Worm (Caenorhabditis elegans) whole organism, late embryonic: ENCODE measurements around the gene nipi-3.

Experiments
- nhr-11 ChIP-seq: fragments of 150-350 bp; optimal IDR thresholded peaks from 2 replicates; lab custom pipeline; 2014; ENCODE audit warnings: missing biosample characterization, missing genetic modification characterization
- pqm-1 ChIP-seq: sonication (generic microtip); optimal IDR thresholded peaks from 2 replicates; lab custom pipeline; 2016; ENCODE audit warnings: missing genetic modification characterization, missing compliant biosample characterization

DNA sequence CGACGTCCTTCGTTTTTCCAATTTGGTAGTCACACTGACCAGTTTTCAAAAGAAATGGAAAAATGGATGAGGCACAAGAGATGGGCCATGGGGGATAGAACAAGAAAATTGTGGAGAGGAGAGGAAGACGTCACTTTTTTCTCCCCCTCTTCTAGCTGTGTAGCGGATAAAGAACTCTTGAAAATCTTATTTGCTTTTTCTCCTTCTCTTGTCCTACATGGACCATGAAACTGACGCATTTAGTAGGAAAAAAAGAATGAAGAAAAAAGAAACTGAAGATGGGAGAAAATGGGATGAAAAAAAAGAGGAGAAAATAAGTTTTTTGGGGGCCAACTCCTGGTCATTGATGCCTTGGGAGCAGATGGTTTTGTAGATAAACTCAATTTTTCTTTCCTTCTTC, 26.2 kb downstream of the nipi-3 start:
- no peak for TF ChIP-seq pqm-1
- TF ChIP-seq nhr-11 (tag; lab: Kevin White, UChicago), result no peak
